Worm (Caenorhabditis elegans): ENCODE results near the gene Y54G11A.14.

Y54G11A.14 gene

DNA sequence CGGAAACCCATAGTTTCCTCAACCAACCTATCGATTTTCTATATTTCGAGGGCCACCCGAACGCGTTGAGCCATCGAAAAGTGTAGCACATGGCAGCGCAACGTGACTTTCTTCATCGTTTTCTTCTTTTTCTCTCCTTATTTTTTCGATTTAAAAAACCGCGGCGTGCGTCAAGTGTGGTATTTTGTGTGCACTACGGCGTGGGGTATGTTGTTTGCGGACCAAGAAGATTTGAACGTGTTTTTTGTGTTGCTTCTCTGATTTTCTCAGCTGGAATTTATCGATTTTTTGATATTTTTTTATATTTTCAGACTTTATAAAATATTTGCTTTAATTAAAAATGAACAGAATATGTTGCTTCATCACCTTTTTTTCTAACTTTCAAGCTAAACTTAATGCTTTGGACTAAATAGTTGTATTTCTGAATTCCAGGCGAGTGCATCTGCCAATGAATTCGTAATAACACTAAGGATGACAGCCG lies 40.0 kb downstream of the Y54G11A.14 start, which contains the start of the genes agl-1 and pfs-2 (continued):
- TF ChIP-seq aha-1 (tag; optimal IDR thresholded peaks at IDR 0.05): no peak
- no peak for TF ChIP-seq ceh-63 (GFP tag; optimal IDR thresholded peaks at IDR 0.05)
- TF ChIP-seq elt-3 (tag; optimal IDR thresholded peaks at IDR 0.05): peak in 1 of 6 experiments; percentile 34
- peak; percentile 82 for TF ChIP-seq mep-1 (tag; optimal IDR thresholded peaks at IDR 0.05)
- no peak for TF ChIP-seq hlh-4 (tag; optimal IDR thresholded peaks at IDR 0.05)
- TF ChIP-seq ceh-8 (GFP tag; optimal IDR thresholded peaks at IDR 0.05): no peak
- TF ChIP-seq nhr-12 (tag; optimal IDR thresholded peaks at IDR 0.05): no peak
- peak; percentile 84 for TF ChIP-seq skn-1 (tag; optimal IDR thresholded peaks at IDR 0.05)
- peak; percentile 63 for TF ChIP-seq irx-1 (tag; optimal IDR thresholded peaks at IDR 0.05)
- no peak for TF ChIP-seq aly-2 (tag; optimal IDR thresholded peaks at IDR 0.05)
- no peak for TF ChIP-seq fkh-10 (GFP tag; optimal IDR thresholded peaks at IDR 0.05)
- TF ChIP-seq grh-1 (GFP tag; IDR thresholded peaks at IDR 0.05): no peak
- TF ChIP-seq lin-14 (GFP tag; optimal IDR thresholded peaks at IDR 0.05): peak; percentile 80
- no peak for TF ChIP-seq efl-3 (GFP tag; optimal IDR thresholded peaks at IDR 0.05)
- TF ChIP-seq unc-86 (tag; optimal IDR thresholded peaks at IDR 0.05): peak; percentile 31
- TF ChIP-seq rnt-1 (tag; optimal IDR thresholded peaks at IDR 0.05): peak; percentile 87
- TF ChIP-seq blmp-1 (tag; optimal IDR thresholded peaks at IDR 0.05): no peak
- TF ChIP-seq dsc-1 (tag; optimal IDR thresholded peaks at IDR 0.05): peak; percentile 68
- no peak for TF ChIP-seq tlp-1 (tag; optimal IDR thresholded peaks at IDR 0.05)
- peak; percentile 76 for TF ChIP-seq C16A3.4 (tag; optimal IDR thresholded peaks at IDR 0.05)
- TF ChIP-seq isw-1 (GFP tag; IDR thresholded peaks at IDR 0.05): peak; percentile 38; the same call in 1 of the 2 replicates
- TF ChIP-seq fkh-8 (tag; optimal IDR thresholded peaks at IDR 0.05): peak; percentile 58
- TF ChIP-seq nhr-237 (tag; optimal IDR thresholded peaks at IDR 0.05): no peak
- TF ChIP-seq nhr-47 (tag; optimal IDR thresholded peaks at IDR 0.05): peak; percentile 80
- peak; percentile 83 for TF ChIP-seq nhr-71 (tag; optimal IDR thresholded peaks at IDR 0.05)
- TF ChIP-seq vab-15 (tag; optimal IDR thresholded peaks at IDR 0.05): no peak
- no peak for TF ChIP-seq zag-1 (tag; optimal IDR thresholded peaks at IDR 0.05)
- TF ChIP-seq lir-3 (tag; optimal IDR thresholded peaks at IDR 0.05; ENCODE audit: poor library complexity): no peak
- TF ChIP-seq sup-37 (GFP tag; optimal IDR thresholded peaks at IDR 0.05): no peak
- peak; percentile 52 for TF ChIP-seq nhr-90 (tag; optimal IDR thresholded peaks at IDR 0.05; ENCODE audit: poor library complexity)

ce11 chrII:14359007-14359406 lies 41.0 kb downstream of the Y54G11A.14 start:
- TF ChIP-seq isw-1 (GFP tag; IDR thresholded peaks at IDR 0.05) (no peak), Y116A8C.19 (tag; optimal IDR thresholded peaks at IDR 0.05; ENCODE audit: borderline replicate concordance) (no peak), nhr-20 (tag; optimal IDR thresholded peaks at IDR 0.05) (no peak), efl-1 (optimal IDR thresholded peaks at IDR 0.05) (no peak), efl-1 (GFP tag; optimal IDR thresholded peaks at IDR 0.05 in 1 of 2) (peak in 1 of 2 experiments; percentile 34), egl-13 (tag; optimal IDR thresholded peaks at IDR 0.05) (no peak), xbp-1 (tag; optimal IDR thresholded peaks at IDR 0.05) (no peak), irx-1 (tag; optimal IDR thresholded peaks at IDR 0.05) (no peak), dsc-1 (tag; optimal IDR thresholded peaks at IDR 0.05) (no peak)

DNA sequence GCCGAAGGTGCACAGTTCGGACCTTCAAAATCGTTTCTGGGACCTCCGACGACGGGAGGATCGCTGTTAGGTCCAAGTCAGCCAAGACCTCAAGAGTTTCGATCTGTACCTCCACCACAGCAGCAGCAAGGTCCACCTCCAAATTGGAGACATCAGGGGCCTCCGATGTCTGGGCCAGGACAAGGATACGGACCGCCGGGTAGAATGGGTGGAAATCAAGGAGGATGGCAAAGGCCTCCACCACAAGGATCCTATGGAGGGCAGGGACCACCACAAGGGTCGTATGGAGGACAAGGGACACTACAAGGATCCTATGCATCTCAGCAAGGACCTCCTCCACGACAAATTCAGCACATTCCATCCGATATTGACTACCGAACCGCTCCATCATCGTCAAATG lies 42.7 kb downstream of the Y54G11A.14 start:
- TF ChIP-seq snpc-4 (tag; optimal IDR thresholded peaks at IDR 0.05) (no peak), unc-62 (GFP tag; optimal IDR thresholded peaks at IDR 0.05) (no peak), pag-3 (tag; optimal IDR thresholded peaks at IDR 0.05; ENCODE audit: borderline replicate concordance, insufficient read depth) (no peak), aha-1 (tag; optimal IDR thresholded peaks at IDR 0.05) (no peak), ceh-63 (GFP tag; optimal IDR thresholded peaks at IDR 0.05) (no peak), ceh-90 (tag; optimal IDR thresholded peaks at IDR 0.05) (no peak), ces-1 (GFP tag; optimal IDR thresholded peaks at IDR 0.05) (no peak), F16B12.6 (tag; optimal IDR thresholded peaks at IDR 0.05) (no peak), ceh-88 (GFP tag; IDR thresholded peaks at IDR 0.05) (no peak), mef-2 (tag; optimal IDR thresholded peaks at IDR 0.05) (no peak), egl-27 (tag; optimal IDR thresholded peaks at IDR 0.05) (no peak)
